Fruit fly (Drosophila melanogaster) whole organism, prepupa: ENCODE measurements around the gene dally.

Experiments used
- CG15336 ChIP-seq: fragments of 200-800 bp; sonication (Bioruptor generic); IDR thresholded peaks from 2 replicates; pipeline ENCODE4 v1.3.6; 2022; ENCODE audit warnings: missing biosample characterization, missing genetic modification characterization
- CG34406 ChIP-seq: fragments of 200-800 bp; sonication (Bioruptor generic); optimal IDR thresholded peaks from 3 replicates; lab custom pipeline; 2016; ENCODE audit warnings: missing biosample characterization, missing genetic modification characterization
- dsx ChIP-seq: fragments of 200-800 bp; optimal IDR thresholded peaks from 3 replicates; lab custom pipeline; 2019; ENCODE audit warnings: missing biosample characterization, mild to moderate bottlenecking, missing genetic modification characterization, moderate library complexity; ENCODE audit not compliant: poor library complexity, severe bottlenecking
- fd59A ChIP-seq: fragments of 200-800 bp; sonication (Bioruptor generic); optimal IDR thresholded peaks from 2 replicates; lab custom pipeline; 2017; ENCODE audit warnings: missing biosample characterization, mild to moderate bottlenecking, missing genetic modification characterization, missing genetic modification reagents
- pdm3 ChIP-seq: fragments of 200-800 bp; sonication (Bioruptor generic); optimal IDR thresholded peaks from 3 replicates; lab custom pipeline; 2016; ENCODE audit warnings: missing biosample characterization, missing genetic modification characterization

DNA sequence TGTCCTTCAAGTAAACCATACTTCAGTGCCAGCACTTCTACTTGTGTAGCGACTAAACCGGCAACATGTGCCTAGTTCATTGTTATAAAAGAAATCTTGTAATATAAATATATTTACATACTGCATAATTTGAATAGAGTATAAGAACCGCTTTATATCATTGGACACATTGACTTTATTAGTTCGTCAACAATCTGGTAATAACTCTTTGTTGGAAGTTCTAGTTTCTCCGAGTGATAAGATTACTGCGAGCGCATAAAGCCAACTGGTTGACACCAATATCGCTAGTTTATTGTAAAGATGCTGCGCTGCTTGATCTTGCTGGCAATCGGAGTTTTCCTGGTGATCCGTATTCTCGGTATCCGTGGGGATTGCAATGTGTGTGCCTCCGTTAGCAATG lies 19.1 kb upstream of the dally start, which contains the start of gene CG13308:
- TF ChIP-seq dsx (GFP tag; lab: Kevin White, UChicago) (no peak), CG15336 (no peak), CG34406 (GFP tag; lab: Kevin White, UChicago) (no peak), pdm3 (GFP tag; lab: Kevin White, UChicago) (no peak), fd59A (no peak)
